Worm (Caenorhabditis elegans): ENCODE results near the gene ZK418.6.

ZK418.6 gene

ce11 chrIII:7064185-7064584, 14.5 kb downstream of the ZK418.6 start, which contains the start of gene R01H2.4:
Gene R01H2.4 (minus strand): TSS chrIII:7064285.
- TF ChIP-seq lin-39 (tag; optimal IDR thresholded peaks at IDR 0.05) (no peak), ztf-11 (tag; optimal IDR thresholded peaks at IDR 0.05) (no peak), nhr-237 (tag; optimal IDR thresholded peaks at IDR 0.05) (no peak), fkh-8 (tag; optimal IDR thresholded peaks at IDR 0.05) (no peak), nhr-12 (tag; optimal IDR thresholded peaks at IDR 0.05) (no peak), hlh-4 (tag; optimal IDR thresholded peaks at IDR 0.05) (no peak), isw-1 (GFP tag; IDR thresholded peaks at IDR 0.05) (no peak), zag-1 (tag; optimal IDR thresholded peaks at IDR 0.05) (no peak)

ce11 chrIII:7063061-7063460, 15.6 kb downstream of the ZK418.6 start:
- no peak for TF ChIP-seq lin-15B (tag; optimal IDR thresholded peaks at IDR 0.05)
- no peak for TF ChIP-seq ceh-88 (GFP tag; IDR thresholded peaks at IDR 0.05)
- no peak for TF ChIP-seq swsn-7 (tag; optimal IDR thresholded peaks at IDR 0.05)
- no peak for TF ChIP-seq dsc-1 (tag; optimal IDR thresholded peaks at IDR 0.05)
- no peak for TF ChIP-seq fkh-8 (tag; optimal IDR thresholded peaks at IDR 0.05)
- no peak for TF ChIP-seq mef-2 (tag; optimal IDR thresholded peaks at IDR 0.05)
- TF ChIP-seq fkh-10 (GFP tag; optimal IDR thresholded peaks at IDR 0.05): no peak
- TF ChIP-seq tbx-2 (tag; optimal IDR thresholded peaks at IDR 0.05): no peak
- no peak for TF ChIP-seq nhr-20 (tag; optimal IDR thresholded peaks at IDR 0.05)
- TF ChIP-seq unc-30 (tag; optimal IDR thresholded peaks at IDR 0.05): no peak
- TF ChIP-seq lin-13 (GFP tag; optimal IDR thresholded peaks at IDR 0.05): no peak

ce11 chrIII:7062580-7062979, 16.1 kb downstream of the ZK418.6 start, which contains the start of gene R01H2.1:
Gene R01H2.1 (plus strand): TSS chrIII:7062880.
- no peak for TF ChIP-seq ets-5 (GFP tag; IDR thresholded peaks at IDR 0.05)
- TF ChIP-seq nhr-76 (tag; optimal IDR thresholded peaks at IDR 0.05): no peak

ce11 chrIII:7060531-7061095, 18.0 kb downstream of the ZK418.6 start, which contains the start of gene egg-2:
Gene egg-2 (minus strand): TSS chrIII:7060583.
- TF ChIP-seq nhr-47 (tag; optimal IDR thresholded peaks at IDR 0.05) (no peak), nhr-20 (tag; optimal IDR thresholded peaks at IDR 0.05) (no peak), dsc-1 (tag; optimal IDR thresholded peaks at IDR 0.05) (no peak), C04F5.9 (tag; optimal IDR thresholded peaks at IDR 0.05) (no peak), efl-1 (optimal IDR thresholded peaks at IDR 0.05) (no peak), efl-1 (GFP tag; optimal IDR thresholded peaks at IDR 0.05 in 1 of 2) (no peak), vab-15 (tag; optimal IDR thresholded peaks at IDR 0.05) (no peak), ztf-11 (tag; optimal IDR thresholded peaks at IDR 0.05) (no peak), unc-30 (tag; optimal IDR thresholded peaks at IDR 0.05) (no peak), efl-3 (GFP tag; optimal IDR thresholded peaks at IDR 0.05) (no peak), nhr-19 (GFP tag; conservative IDR thresholded peaks at IDR 0.05) (no peak), C34B4.2 (tag; optimal IDR thresholded peaks at IDR 0.05) (no peak), alr-1 (tag; optimal IDR thresholded peaks at IDR 0.05; ENCODE audit: borderline replicate concordance) (no peak)

- TF ChIP-seq blmp-1 (tag; optimal IDR thresholded peaks at IDR 0.05) (no peak), nhr-47 (tag; optimal IDR thresholded peaks at IDR 0.05) (no peak), nhr-85 (tag) (no peak), ceh-82 (tag; optimal IDR thresholded peaks at IDR 0.05) (no peak), C04F5.9 (tag; optimal IDR thresholded peaks at IDR 0.05) (no peak), ztf-4 (tag; optimal IDR thresholded peaks at IDR 0.05) (no peak), snpc-4 (tag; optimal IDR thresholded peaks at IDR 0.05) (no peak), ceh-63 (GFP tag; optimal IDR thresholded peaks at IDR 0.05) (no peak), nhr-77 (tag; optimal IDR thresholded peaks at IDR 0.05) (no peak), mep-1 (tag; optimal IDR thresholded peaks at IDR 0.05) (no peak), ceh-90 (tag; optimal IDR thresholded peaks at IDR 0.05) (no peak), mab-9 (GFP tag; IDR thresholded peaks at IDR 0.05) (no peak), fos-1 (tag; optimal IDR thresholded peaks at IDR 0.05) (no peak), efl-1 (optimal IDR thresholded peaks at IDR 0.05) (no peak), efl-1 (GFP tag; optimal IDR thresholded peaks at IDR 0.05 in 1 of 2) (no peak), C34B4.2 (tag; optimal IDR thresholded peaks at IDR 0.05) (no peak), mdl-1 (tag; optimal IDR thresholded peaks at IDR 0.05) (no peak), ztf-11 (tag; optimal IDR thresholded peaks at IDR 0.05) (no peak), fkh-4 (tag; optimal IDR thresholded peaks at IDR 0.05; ENCODE audit: borderline replicate concordance) (no peak), ces-1 (GFP tag; optimal IDR thresholded peaks at IDR 0.05) (no peak), jun-1 (tag; optimal IDR thresholded peaks at IDR 0.05) (no peak)
Measured at ce11 chrIII:7056241-7056640, 22.4 kb downstream of the ZK418.6 start, which contains the start of gene R01H2.2. Gene R01H2.2 (plus strand): TSS chrIII:7056541.
